Fruit fly (Drosophila melanogaster): ENCODE data around the gene CG12121.

- TF ChIP-seq pan (optimal IDR thresholded peaks at IDR 0.05) (no peak), pan (GFP tag; optimal IDR thresholded peaks at IDR 0.05 in 1 of 2, IDR thresholded peaks at IDR 0.05 in 1 of 2) (no peak), exex (tag; optimal IDR thresholded peaks at IDR 0.05) (no peak), CG8359 (GFP tag; optimal IDR thresholded peaks at IDR 0.05; ENCODE audit: borderline replicate concordance) (no peak), gcm2 (GFP tag; optimal IDR thresholded peaks at IDR 0.05) (no peak), CG14050 (GFP tag; IDR thresholded peaks at IDR 0.05) (no peak), CG3065 (GFP tag; optimal IDR thresholded peaks at IDR 0.05) (no peak), fd3F (GFP tag; optimal IDR thresholded peaks at IDR 0.05) (no peak), CG17186 (GFP tag; optimal IDR thresholded peaks at IDR 0.05) (no peak), fd64A (GFP tag; optimal IDR thresholded peaks at IDR 0.05) (no peak), Ravus (GFP tag; IDR thresholded peaks at IDR 0.05) (no peak), CG9817 (tag; optimal IDR thresholded peaks at IDR 0.05) (no peak), her (GFP tag; optimal IDR thresholded peaks at IDR 0.05) (no peak)
Observed at dm6 chrX:9252051-9252708, 20.0 kb upstream of the CG12121 start.

Data from whole organism, embryonic.